Fruit fly (Drosophila melanogaster): ENCODE data around the gene bves.
A peak's percentile ranks its signal among the peaks of the same experiment; 100 is the strongest.

bves gene

dm6 chrX:21067908-21068307 is 14.1 kb downstream of the bves start:
- TF ChIP-seq eg (GFP tag; IDR thresholded peaks at IDR 0.05) (peak; percentile 49; the same call in 2 of the 3 replicates), salr (GFP tag; optimal IDR thresholded peaks at IDR 0.05) (peak; percentile 16 to 72), Sox102F (GFP tag; optimal IDR thresholded peaks at IDR 0.05) (no peak), CG6792 (GFP tag; optimal IDR thresholded peaks at IDR 0.05) (peak; percentile 1), Hr39 (GFP tag; optimal IDR thresholded peaks at IDR 0.05) (peak; percentile 10), net (GFP tag; optimal IDR thresholded peaks at IDR 0.05) (peak; percentile 51), Hr38 (GFP tag; optimal IDR thresholded peaks at IDR 0.05) (no peak), CG1621 (tag; optimal IDR thresholded peaks at IDR 0.05) (no peak), CG6163 (GFP tag; IDR thresholded peaks at IDR 0.05) (peak; percentile 52; the same call in 2 of the 3 replicates), esn (GFP tag; optimal IDR thresholded peaks at IDR 0.05) (peak; percentile 67), CG9139 (GFP tag; optimal IDR thresholded peaks at IDR 0.05) (no peak), spab (GFP tag; optimal IDR thresholded peaks at IDR 0.05) (peak; percentile 47), Eip75B (GFP tag; optimal IDR thresholded peaks at IDR 0.05) (peak; percentile 28), CG32006 (GFP tag; optimal IDR thresholded peaks at IDR 0.05) (peak; percentile 75), CG6854 (GFP tag; optimal IDR thresholded peaks at IDR 0.05) (no peak), CG15336 (GFP tag; IDR thresholded peaks at IDR 0.05) (peak; percentile 33; the same call in 1 of the 2 replicates), CG11902 (GFP tag; optimal IDR thresholded peaks at IDR 0.05) (peak; percentile 9), OdsH (GFP tag; optimal IDR thresholded peaks at IDR 0.05) (peak; percentile 43), Hr4 (GFP tag; optimal IDR thresholded peaks at IDR 0.05) (peak; percentile 16), CG4318 (GFP tag; optimal IDR thresholded peaks at IDR 0.05) (peak; percentile 56), fd85E (GFP tag; optimal IDR thresholded peaks at IDR 0.05) (no peak), dsx (GFP tag; optimal IDR thresholded peaks at IDR 0.05; ENCODE audit: poor library complexity, severe bottlenecking) (no peak), Met (GFP tag; optimal IDR thresholded peaks at IDR 0.05) (peak; percentile 38), Eip93F (GFP tag; optimal IDR thresholded peaks at IDR 0.05) (no peak), CG10631 (GFP tag; optimal IDR thresholded peaks at IDR 0.05) (peak; percentile 27), topi (GFP tag; optimal IDR thresholded peaks at IDR 0.05) (no peak), fkh (GFP tag; optimal IDR thresholded peaks at IDR 0.05) (no peak), lz (GFP tag; optimal IDR thresholded peaks at IDR 0.05) (peak; percentile 31), CG11294 (GFP tag; IDR thresholded peaks at IDR 0.05) (no peak), CG6276 (GFP tag; optimal IDR thresholded peaks at IDR 0.05) (peak; percentile 52), ss (GFP tag; optimal IDR thresholded peaks at IDR 0.05) (peak; percentile 2 to 17), CG8119 (GFP tag; IDR thresholded peaks at IDR 0.05) (0 out of 3 replicates have a peak, but pooled peaks have one; percentile 25), CG10669 (GFP tag; optimal IDR thresholded peaks at IDR 0.05) (peak; percentile 35), CG3919 (GFP tag; optimal IDR thresholded peaks at IDR 0.05) (peak; percentile 15), Smox (GFP tag; optimal IDR thresholded peaks at IDR 0.05) (peak; percentile 25), acj6 (GFP tag; optimal IDR thresholded peaks at IDR 0.05) (peak; percentile 44), CG11762 (GFP tag; optimal IDR thresholded peaks at IDR 0.05; ENCODE audit: insufficient read depth) (no peak), Lpt (GFP tag; optimal IDR thresholded peaks at IDR 0.05) (no peak), CG7368 (GFP tag; optimal IDR thresholded peaks at IDR 0.05) (peak; percentile 8), pdm3 (GFP tag; optimal IDR thresholded peaks at IDR 0.05) (peak; percentile 36), CG16779 (tag; optimal IDR thresholded peaks at IDR 0.05) (no peak), CG8632 (GFP tag; optimal IDR thresholded peaks at IDR 0.05) (peak; percentile 33), Gug (GFP tag; IDR thresholded peaks at IDR 0.05) (no peak), vri (GFP tag; optimal IDR thresholded peaks at IDR 0.05) (no peak), CG6808 (GFP tag; optimal IDR thresholded peaks at IDR 0.05) (peak; percentile 54), cyc (GFP tag; optimal IDR thresholded peaks at IDR 0.05) (peak; percentile 8), Sox14 (GFP tag; optimal IDR thresholded peaks at IDR 0.05) (no peak), Blimp-1 (GFP tag; optimal IDR thresholded peaks at IDR 0.05) (no peak), Eip78C (GFP tag) (peak; percentile 77), Sox15 (GFP tag; optimal IDR thresholded peaks at IDR 0.05) (no peak), dac (GFP tag; optimal IDR thresholded peaks at IDR 0.05) (peak; percentile 32), Ets21C (GFP tag; optimal IDR thresholded peaks at IDR 0.05) (no peak)

All from whole organism, prepupa.